Worm (Caenorhabditis elegans): Measurements from ENCODE around the gene C06A1.3.

DNA sequence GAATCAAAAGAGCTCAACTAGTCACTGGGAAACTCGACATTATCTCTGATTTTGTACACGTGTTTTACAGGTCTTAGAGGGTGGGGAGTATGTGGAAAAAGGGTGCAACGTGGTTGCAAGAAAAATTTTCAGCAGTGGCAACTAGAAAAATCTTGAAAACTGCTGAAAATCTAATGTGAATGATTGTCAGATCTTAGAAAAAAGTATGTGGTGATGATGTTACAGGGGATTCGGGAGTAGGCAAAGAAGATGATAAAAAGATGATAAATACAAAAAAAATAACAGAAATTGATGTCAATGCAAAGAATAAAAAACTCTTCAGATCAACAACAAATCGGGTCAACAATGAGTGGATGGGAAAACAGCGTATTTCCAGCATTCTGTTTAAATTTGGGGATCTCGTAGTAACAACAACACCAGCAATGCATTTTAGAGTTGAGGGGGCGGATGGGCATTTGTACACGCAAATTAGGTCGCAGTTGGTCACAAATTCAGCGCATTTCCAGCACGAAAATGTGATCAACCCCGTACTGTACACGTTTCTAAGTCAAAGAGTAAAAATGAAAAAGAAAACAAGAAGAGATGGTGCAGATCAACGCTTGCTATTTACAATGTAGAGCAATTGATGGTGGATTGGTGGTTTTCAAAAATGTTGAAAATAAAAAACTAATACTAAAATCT is 28.5 kb upstream of the C06A1.3 start:
- TF ChIP-seq lin-13 (GFP tag; optimal IDR thresholded peaks at IDR 0.05) (no peak), nhr-77 (tag; optimal IDR thresholded peaks at IDR 0.05) (no peak), ama-1 (optimal IDR thresholded peaks at IDR 0.05) (peak; percentile 78), egl-27 (tag; optimal IDR thresholded peaks at IDR 0.05) (no peak), nhr-11 (tag; optimal IDR thresholded peaks at IDR 0.05) (no peak), swsn-7 (tag; optimal IDR thresholded peaks at IDR 0.05) (no peak), aha-1 (tag; optimal IDR thresholded peaks at IDR 0.05) (no peak), fos-1 (tag; optimal IDR thresholded peaks at IDR 0.05) (no peak), jun-1 (tag; optimal IDR thresholded peaks at IDR 0.05) (no peak), efl-1 (optimal IDR thresholded peaks at IDR 0.05) (no peak), efl-1 (GFP tag; optimal IDR thresholded peaks at IDR 0.05 in 1 of 2) (peak in 1 of 2 experiments; percentile 93), ztf-11 (tag; optimal IDR thresholded peaks at IDR 0.05) (no peak), ets-5 (GFP tag; IDR thresholded peaks at IDR 0.05) (no peak)

All from whole organism, L1 larva.